Fruit fly (Drosophila melanogaster): ENCODE data around the gene CG3106.

Gene CG3106

dm6 chrX:9658095-9658838 is 4.4 kb downstream of the CG3106 start (continued):
- TF ChIP-seq crc (GFP tag; optimal IDR thresholded peaks at IDR 0.05) = no peak
- TF ChIP-seq CG8290 (GFP tag; optimal IDR thresholded peaks at IDR 0.05) = no peak
- TF ChIP-seq CG8290 (tag; optimal IDR thresholded peaks at IDR 0.05) = no peak
- no peak for TF ChIP-seq YL-1 (GFP tag; optimal IDR thresholded peaks at IDR 0.05)
- no peak for TF ChIP-seq CG18599 (GFP tag; optimal IDR thresholded peaks at IDR 0.05)
- no peak for TF ChIP-seq CG10565 (GFP tag; optimal IDR thresholded peaks at IDR 0.05)
- no peak for TF ChIP-seq BEAF-32 (GFP tag; optimal IDR thresholded peaks at IDR 0.05)
- TF ChIP-seq otp (GFP tag; IDR thresholded peaks at IDR 0.05) = 0 out of 3 replicates have a peak, but pooled peaks have one; percentile 24
- no peak for TF ChIP-seq Sox100B (GFP tag; optimal IDR thresholded peaks at IDR 0.05)
- TF ChIP-seq crp (GFP tag; optimal IDR thresholded peaks at IDR 0.05) = no peak
- TF ChIP-seq sna (GFP tag; IDR thresholded peaks at IDR 0.05; ENCODE audit: partially characterized antibody) = no peak
- TF ChIP-seq CG34422 (GFP tag; IDR thresholded peaks at IDR 0.05) = no peak
- TF ChIP-seq CG2678 (tag; optimal IDR thresholded peaks at IDR 0.05) = no peak
- no peak for TF ChIP-seq repo (GFP tag; optimal IDR thresholded peaks at IDR 0.05)
- no peak for TF ChIP-seq Fer2 (tag; optimal IDR thresholded peaks at IDR 0.05)
- no peak for TF ChIP-seq CG4424 (GFP tag; optimal IDR thresholded peaks at IDR 0.05)
- TF ChIP-seq CG10543 (GFP tag; optimal IDR thresholded peaks at IDR 0.05) = no peak
- no peak for TF ChIP-seq D (optimal IDR thresholded peaks at IDR 0.05)
- peak; percentile 9 for TF ChIP-seq D (GFP tag; optimal IDR thresholded peaks at IDR 0.05)
- no peak for TF ChIP-seq fru (optimal IDR thresholded peaks at IDR 0.05)
- no peak for TF ChIP-seq D19A (tag; optimal IDR thresholded peaks at IDR 0.05)
- TF ChIP-seq Optix (GFP tag; IDR thresholded peaks at IDR 0.05) = 0 out of 3 replicates have a peak, but pooled peaks have one; percentile 24
- no peak for TF ChIP-seq dmrt99B (tag; optimal IDR thresholded peaks at IDR 0.05)
- TF ChIP-seq sens (GFP tag) = peak; percentile 63
- no peak for TF ChIP-seq CG1792 (GFP tag; optimal IDR thresholded peaks at IDR 0.05)
- no peak for TF ChIP-seq Ets65A (GFP tag)
- no peak for TF ChIP-seq ems (GFP tag; optimal IDR thresholded peaks at IDR 0.05)
- peak; percentile 64 for TF ChIP-seq HLHmδ (GFP tag; optimal IDR thresholded peaks at IDR 0.05)
- TF ChIP-seq Doc2 (GFP tag; IDR thresholded peaks at IDR 0.05) = no peak
- peak; percentile 35 for TF ChIP-seq CG17385 (GFP tag; optimal IDR thresholded peaks at IDR 0.05)
- no peak for TF ChIP-seq Oaz (GFP tag; IDR thresholded peaks at IDR 0.05)
- no peak for TF ChIP-seq CG17802 (tag; optimal IDR thresholded peaks at IDR 0.05)
- no peak for TF ChIP-seq Nf-YC (tag; optimal IDR thresholded peaks at IDR 0.05)
- TF ChIP-seq CG6272 (GFP tag; IDR thresholded peaks at IDR 0.05) = no peak

- TF ChIP-seq Med (GFP tag) (peak; percentile 34), bsh (GFP tag; optimal IDR thresholded peaks at IDR 0.05) (peak in 1 of 2 experiments; percentile 35), scrt (GFP tag; optimal IDR thresholded peaks at IDR 0.05) (peak; percentile 65), org-1 (GFP tag; optimal IDR thresholded peaks at IDR 0.05) (no peak), CG10209 (GFP tag; optimal IDR thresholded peaks at IDR 0.05) (no peak), nom (GFP tag; optimal IDR thresholded peaks at IDR 0.05) (peak; percentile 33), fu2 (GFP tag; optimal IDR thresholded peaks at IDR 0.05) (no peak)
Observed at dm6 chrX:9655989-9656713, 6.6 kb downstream of the CG3106 start.
